Worm (Caenorhabditis elegans) whole organism, L4 larva: ENCODE data around the gene F57A8.1.

Experiments
- fos-1 ChIP-seq: fragments of 150-350 bp; optimal IDR thresholded peaks from 2 replicates; lab custom pipeline; 2014; ENCODE audit warnings: missing biosample characterization, missing genetic modification characterization
- skn-1 ChIP-seq: fragments of 150-350 bp; optimal IDR thresholded peaks from 2 replicates; lab custom pipeline; 2014; ENCODE audit warnings: missing biosample characterization, missing genetic modification characterization

DNA sequence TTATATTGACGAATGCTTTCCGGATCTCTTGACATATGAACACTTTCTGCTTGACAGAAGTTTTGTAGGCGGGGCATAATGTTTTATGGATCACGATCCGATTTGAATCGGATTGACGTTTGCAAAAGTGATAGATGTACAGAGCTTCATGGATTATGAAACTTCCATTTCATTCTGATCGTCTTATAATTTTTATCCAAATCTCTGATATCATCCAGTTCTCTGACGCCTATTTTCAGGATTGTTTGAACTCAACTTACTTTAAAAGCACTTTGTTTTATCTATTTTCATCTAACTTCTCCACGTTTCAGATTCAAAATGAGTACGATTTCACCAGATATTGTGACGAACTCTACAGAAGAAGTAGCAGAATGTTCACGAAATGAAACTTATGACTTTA is 29.6 kb downstream of the F57A8.1 start, which contains the start of gene npr-39:
- TF ChIP-seq skn-1 (tag; lab: Kevin White, UChicago) (no peak), fos-1 (tag; lab: Kevin White, UChicago) (no peak)
